Worm (Caenorhabditis elegans): ENCODE results near the gene C34E11.4.
A peak's percentile ranks its signal among the peaks of the same experiment; 100 is the strongest.

Gene C34E11.4

ce11 chrX:11758809-11759208 is 45.2 kb upstream of the C34E11.4 start, which contains the start of gene lact-7:
Gene lact-7 (plus strand): TSS chrX:11759109.
- TF ChIP-seq mbf-1 (tag; optimal IDR thresholded peaks at IDR 0.05) (no peak), mdl-1 (tag; optimal IDR thresholded peaks at IDR 0.05) (no peak), ztf-11 (tag; optimal IDR thresholded peaks at IDR 0.05) (no peak), ztf-1 (GFP tag; conservative IDR thresholded peaks at IDR 0.05) (no peak), blmp-1 (tag; optimal IDR thresholded peaks at IDR 0.05; ENCODE audit: insufficient read depth) (no peak), C34F6.9 (tag; optimal IDR thresholded peaks at IDR 0.05) (no peak), unc-62 (GFP tag; optimal IDR thresholded peaks at IDR 0.05) (no peak), nhr-10 (tag; optimal IDR thresholded peaks at IDR 0.05) (no peak), elt-3 (tag; optimal IDR thresholded peaks at IDR 0.05) (no peak), ceh-82 (tag; optimal IDR thresholded peaks at IDR 0.05) (no peak), fos-1 (tag; optimal IDR thresholded peaks at IDR 0.05) (no peak), elt-1 (tag; optimal IDR thresholded peaks at IDR 0.05) (no peak), unc-55 (GFP tag; optimal IDR thresholded peaks at IDR 0.05) (no peak), snpc-4 (tag; optimal IDR thresholded peaks at IDR 0.05) (no peak), nhr-11 (tag; optimal IDR thresholded peaks at IDR 0.05) (no peak)

- no peak for TF ChIP-seq aly-2 (tag; optimal IDR thresholded peaks at IDR 0.05)
- TF ChIP-seq lin-13 (GFP tag; optimal IDR thresholded peaks at IDR 0.05): no peak
- TF ChIP-seq Y55F3AM.14 (GFP tag; optimal IDR thresholded peaks at IDR 0.05): no peak
- no peak for TF ChIP-seq gmeb-1 (tag; optimal IDR thresholded peaks at IDR 0.05)
- no peak for TF ChIP-seq F13H6.1 (tag; optimal IDR thresholded peaks at IDR 0.05)
- TF ChIP-seq mdl-1 (tag; optimal IDR thresholded peaks at IDR 0.05): no peak
- TF ChIP-seq C34F6.9 (tag; optimal IDR thresholded peaks at IDR 0.05): no peak
- no peak for TF ChIP-seq mbf-1 (tag; optimal IDR thresholded peaks at IDR 0.05)
- TF ChIP-seq elt-3 (tag; optimal IDR thresholded peaks at IDR 0.05): no peak
Measured at ce11 chrX:11765860-11766259, 38.1 kb upstream of the C34E11.4 start.

- no peak for TF ChIP-seq elt-3 (tag; optimal IDR thresholded peaks at IDR 0.05)
- TF ChIP-seq zag-1 (tag; optimal IDR thresholded peaks at IDR 0.05): no peak
- no peak for TF ChIP-seq mbf-1 (tag; optimal IDR thresholded peaks at IDR 0.05)
- no peak for TF ChIP-seq snpc-4 (tag; optimal IDR thresholded peaks at IDR 0.05)
Measured at ce11 chrX:11766432-11766831, 37.6 kb upstream of the C34E11.4 start.

- TF ChIP-seq nhr-21 (tag; optimal IDR thresholded peaks at IDR 0.05) (no peak), blmp-1 (tag; optimal IDR thresholded peaks at IDR 0.05; ENCODE audit: insufficient read depth) (no peak), unc-55 (GFP tag; optimal IDR thresholded peaks at IDR 0.05) (no peak), nhr-6 (tag; optimal IDR thresholded peaks at IDR 0.05) (no peak), lsy-2 (tag; optimal IDR thresholded peaks at IDR 0.05) (no peak), sma-9 (GFP tag; optimal IDR thresholded peaks at IDR 0.05) (no peak), sma-9 (tag; optimal IDR thresholded peaks at IDR 0.05) (no peak), lin-39 (tag; optimal IDR thresholded peaks at IDR 0.05) (no peak), unc-62 (GFP tag; optimal IDR thresholded peaks at IDR 0.05) (no peak), ceh-16 (tag; optimal IDR thresholded peaks at IDR 0.05) (no peak), egl-27 (tag; optimal IDR thresholded peaks at IDR 0.05) (no peak), mbf-1 (tag; optimal IDR thresholded peaks at IDR 0.05) (no peak), nhr-25 (tag; optimal IDR thresholded peaks at IDR 0.05) (no peak)
Measured at ce11 chrX:11769278-11769677, 34.7 kb upstream of the C34E11.4 start, which contains the start of gene ttx-3. Gene ttx-3 (minus strand): TSS chrX:11769378.

ce11 chrX:11784230-11784629 is 19.8 kb upstream of the C34E11.4 start, which contains the start of gene Y102F5A.1:
Gene Y102F5A.1 (minus strand): TSS chrX:11784330.
- no peak for TF ChIP-seq lin-13 (GFP tag; optimal IDR thresholded peaks at IDR 0.05)
- TF ChIP-seq gmeb-1 (tag; optimal IDR thresholded peaks at IDR 0.05): no peak
- TF ChIP-seq fos-1 (tag; optimal IDR thresholded peaks at IDR 0.05): no peak

- TF ChIP-seq lin-13 (GFP tag; optimal IDR thresholded peaks at IDR 0.05): no peak
- no peak for TF ChIP-seq dmd-4 (tag; optimal IDR thresholded peaks at IDR 0.05)
- no peak for TF ChIP-seq Y55F3AM.14 (GFP tag; optimal IDR thresholded peaks at IDR 0.05)
- TF ChIP-seq ztf-4 (tag; optimal IDR thresholded peaks at IDR 0.05): no peak
- TF ChIP-seq unc-39 (tag; optimal IDR thresholded peaks at IDR 0.05): no peak
- no peak for TF ChIP-seq peb-1 (tag; optimal IDR thresholded peaks at IDR 0.05)
- peak; percentile 79 for TF ChIP-seq fos-1 (tag; optimal IDR thresholded peaks at IDR 0.05)
- TF ChIP-seq nhr-21 (tag; optimal IDR thresholded peaks at IDR 0.05): no peak
- peak; percentile 15 for TF ChIP-seq crh-2 (tag; optimal IDR thresholded peaks at IDR 0.05)
- no peak for TF ChIP-seq ceh-16 (tag; optimal IDR thresholded peaks at IDR 0.05)
- no peak for TF ChIP-seq ztf-11 (tag; optimal IDR thresholded peaks at IDR 0.05)
- TF ChIP-seq nhr-77 (tag; optimal IDR thresholded peaks at IDR 0.05): no peak
- TF ChIP-seq lin-11 (tag; optimal IDR thresholded peaks at IDR 0.05): no peak
- TF ChIP-seq egl-27 (tag; optimal IDR thresholded peaks at IDR 0.05): no peak
- TF ChIP-seq nhr-237 (tag; optimal IDR thresholded peaks at IDR 0.05): no peak
- TF ChIP-seq skn-1 (tag; optimal IDR thresholded peaks at IDR 0.05): no peak
- TF ChIP-seq C34F6.9 (tag; optimal IDR thresholded peaks at IDR 0.05): no peak
- TF ChIP-seq alr-1 (tag; optimal IDR thresholded peaks at IDR 0.05): no peak
- no peak for TF ChIP-seq R02D3.7 (tag; optimal IDR thresholded peaks at IDR 0.05)
- no peak for TF ChIP-seq zag-1 (tag; optimal IDR thresholded peaks at IDR 0.05)
- TF ChIP-seq nhr-129 (tag; optimal IDR thresholded peaks at IDR 0.05): peak; percentile 10
- peak; percentile 0 for TF ChIP-seq F13H6.1 (tag; optimal IDR thresholded peaks at IDR 0.05)
- TF ChIP-seq nhr-23 (tag; optimal IDR thresholded peaks at IDR 0.05): no peak
- no peak for TF ChIP-seq blmp-1 (tag; optimal IDR thresholded peaks at IDR 0.05; ENCODE audit: insufficient read depth)
- no peak for TF ChIP-seq snpc-4 (tag; optimal IDR thresholded peaks at IDR 0.05)
Measured at ce11 chrX:11790600-11790999, 13.4 kb upstream of the C34E11.4 start.

All from whole organism, L2 larva.